Worm (Caenorhabditis elegans): ENCODE data around the gene Y38E10A.2.
"Not testable (repeated sequence)": the region's sequence is repeated elsewhere in the genome, so short reads cannot be mapped to it uniquely, and the experiment has no call there.

Y38E10A.2 gene

ce11 chrII:12541670-12542080 lies 31.8 kb downstream of the Y38E10A.2 start:
- TF ChIP-seq dao-5 (tag; optimal IDR thresholded peaks at IDR 0.05): peak; percentile 64

DNA sequence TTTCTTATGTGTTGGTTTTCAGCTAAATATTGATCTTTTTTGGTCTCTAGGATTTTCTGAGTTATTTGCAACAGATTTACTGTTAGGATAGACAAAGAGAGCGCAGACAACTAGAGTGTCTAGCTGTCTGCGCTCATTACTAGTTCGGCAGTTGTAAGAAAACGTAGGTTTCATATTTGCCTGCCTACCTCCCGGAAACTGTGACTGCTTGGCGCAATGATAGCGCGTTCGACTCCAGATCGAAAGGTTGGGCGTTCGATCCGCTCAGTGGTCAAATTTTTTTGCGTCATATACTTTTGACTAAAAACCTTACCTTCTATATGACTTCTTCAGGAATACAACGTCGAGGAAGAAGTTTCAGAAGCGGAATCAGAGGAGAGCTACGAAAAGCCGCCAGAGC lies 34.0 kb downstream of the Y38E10A.2 start:
- TF ChIP-seq him-1 (tag; optimal IDR thresholded peaks at IDR 0.05): no peak
- no peak for TF ChIP-seq W03F9.2 (tag; optimal IDR thresholded peaks at IDR 0.05)
- no peak for TF ChIP-seq dao-5 (tag; optimal IDR thresholded peaks at IDR 0.05)

DNA sequence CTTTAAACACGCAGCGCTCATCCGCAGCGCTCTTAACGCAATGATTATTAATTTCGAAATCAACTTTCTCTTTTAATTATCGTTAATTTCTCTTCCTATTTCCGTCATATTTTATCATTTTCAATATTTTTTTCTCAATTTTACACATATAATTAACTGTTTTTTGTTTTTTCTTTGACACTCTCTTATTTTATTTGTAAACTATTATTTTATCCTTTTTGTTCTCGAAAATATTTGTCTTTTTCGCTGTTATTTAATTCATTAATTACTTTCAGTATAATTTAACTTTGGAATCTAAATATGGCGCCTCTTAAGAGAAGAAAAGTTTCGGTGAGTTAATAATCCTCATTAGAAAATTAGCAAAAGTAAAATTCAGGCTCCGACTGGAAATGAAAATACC lies 37.2 kb downstream of the Y38E10A.2 start, which contains the start of gene F49C5.3:
Gene F49C5.3, plus strand, starts transcription at position 301 of the 400 bp plus-strand sequence.
- not testable (repeated sequence) for TF ChIP-seq him-1, dao-5, W03F9.2 (tag; optimal IDR thresholded peaks at IDR 0.05)

- TF ChIP-seq W03F9.2 (tag; optimal IDR thresholded peaks at IDR 0.05) (no peak), dao-5 (tag; optimal IDR thresholded peaks at IDR 0.05) (no peak), him-1 (tag; optimal IDR thresholded peaks at IDR 0.05) (no peak)
Observed at ce11 chrII:12535297-12535803, 38.1 kb downstream of the Y38E10A.2 start, which contains the start of gene nimk-1. Gene nimk-1, plus strand, starts transcription at chrII:12535753.

- no peak for TF ChIP-seq dao-5 (tag; optimal IDR thresholded peaks at IDR 0.05)
- no peak for TF ChIP-seq W03F9.2 (tag; optimal IDR thresholded peaks at IDR 0.05)
- TF ChIP-seq him-1 (tag; optimal IDR thresholded peaks at IDR 0.05): no peak
Observed at ce11 chrII:12530958-12531357, 42.5 kb downstream of the Y38E10A.2 start, which contains the start of gene srx-120. Gene srx-120, plus strand, starts transcription at chrII:12531258.

DNA sequence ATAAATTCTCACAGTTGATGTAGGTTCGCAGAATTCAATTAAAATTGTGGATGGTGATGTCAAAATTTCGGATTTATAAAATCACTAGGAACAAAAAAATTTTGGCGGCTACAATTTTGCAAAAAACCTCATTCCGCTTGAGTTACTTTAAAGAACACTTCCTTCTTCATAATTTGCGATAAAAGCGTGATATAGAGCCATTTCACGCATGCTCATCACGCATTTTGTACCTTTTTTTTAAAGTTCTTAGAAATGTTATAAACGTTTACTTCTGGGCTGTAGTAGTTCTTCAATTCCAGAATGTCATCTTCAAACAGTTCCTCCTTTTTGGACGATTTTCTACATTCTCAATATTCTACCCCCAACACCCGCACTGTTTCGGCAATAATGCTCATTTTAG lies 45.5 kb downstream of the Y38E10A.2 start, which contains the start of gene srx-119:
Gene srx-119, plus strand, starts transcription at position 301 of the 400 bp plus-strand sequence.
- TF ChIP-seq him-1 (tag; optimal IDR thresholded peaks at IDR 0.05) (no peak), W03F9.2 (tag; optimal IDR thresholded peaks at IDR 0.05) (no peak), dao-5 (tag; optimal IDR thresholded peaks at IDR 0.05) (no peak)

ce11 chrII:12525526-12525925 lies 47.9 kb downstream of the Y38E10A.2 start, which contains the start of gene srx-118:
Gene srx-118, plus strand, starts transcription at chrII:12525826.
- TF ChIP-seq dao-5 (tag; optimal IDR thresholded peaks at IDR 0.05) (no peak), W03F9.2 (tag; optimal IDR thresholded peaks at IDR 0.05) (no peak), him-1 (tag; optimal IDR thresholded peaks at IDR 0.05) (no peak)

Measured in whole organism, L4/young adult.